Fruit fly (Drosophila melanogaster) whole organism, embryonic: ENCODE measurements around the gene CG3097.

Experiments used
- CG11398 ChIP-seq: fragments of 200-800 bp; sonication (Bioruptor generic); optimal IDR thresholded peaks from 2 replicates; lab custom pipeline; 2016; ENCODE audit warnings: missing biosample characterization, missing genetic modification characterization
- CG11456 ChIP-seq: fragments of 200-800 bp; sonication (Bioruptor generic); IDR thresholded peaks from 3 replicates; pipeline ENCODE4 v1.3.6; 2022; ENCODE audit warnings: missing biosample characterization, missing genetic modification characterization
- CG12104 ChIP-seq: fragments of 200-800 bp; sonication (Bioruptor generic); optimal IDR thresholded peaks from 3 replicates; lab custom pipeline; 2016; ENCODE audit warnings: missing biosample characterization, missing genetic modification characterization
- CG12236 ChIP-seq: fragments of 200-800 bp; sonication (Bioruptor generic); optimal IDR thresholded peaks from 2 replicates; lab custom pipeline; 2016; ENCODE audit warnings: missing biosample characterization, missing genetic modification characterization
- CG13624 ChIP-seq: fragments of 200-800 bp; sonication (Bioruptor generic); optimal IDR thresholded peaks from 2 replicates; lab custom pipeline; 2016; ENCODE audit warnings: missing biosample characterization, missing genetic modification characterization
- CG16813 ChIP-seq: fragments of 200-800 bp; sonication (Bioruptor generic); IDR thresholded peaks from 3 replicates; pipeline ENCODE4 v1.3.6; 2022; ENCODE audit warnings: missing biosample characterization, missing genetic modification characterization; ENCODE audit not compliant: partially characterized antibody
- CG17361 ChIP-seq: fragments of 200-800 bp; sonication (Bioruptor generic); IDR thresholded peaks from 3 replicates; pipeline ENCODE4 v1.3.6; 2022; ENCODE audit warnings: missing biosample characterization, missing genetic modification characterization
- CG1832 ChIP-seq: fragments of 200-800 bp; sonication (Bioruptor generic); optimal IDR thresholded peaks from 2 replicates; lab custom pipeline; 2017; ENCODE audit warnings: missing biosample characterization, mild to moderate bottlenecking, missing genetic modification characterization, inconsistent platforms
- CG18476 ChIP-seq: fragments of 200-800 bp; sonication (Bioruptor generic); optimal IDR thresholded peaks from 2 replicates; lab custom pipeline; 2016; ENCODE audit warnings: missing biosample characterization, mild to moderate bottlenecking, missing genetic modification characterization
- CG2678 ChIP-seq: fragments of 200-800 bp; sonication (Bioruptor generic); optimal IDR thresholded peaks from 3 replicates; lab custom pipeline; 2019; ENCODE audit warnings: missing biosample characterization, mild to moderate bottlenecking, missing genetic modification characterization, moderate library complexity
- CG2875 ChIP-seq: fragments of 200-800 bp; sonication (Bioruptor generic); optimal IDR thresholded peaks from 2 replicates; lab custom pipeline; 2017; ENCODE audit warnings: missing biosample characterization, mild to moderate bottlenecking, missing genetic modification characterization, missing genetic modification reagents
- CG31365 ChIP-seq: fragments of 200-800 bp; sonication (Bioruptor generic); optimal IDR thresholded peaks from 2 replicates; lab custom pipeline; 2018; ENCODE audit warnings: missing biosample characterization, mild to moderate bottlenecking, missing genetic modification characterization
- CG34224 ChIP-seq: fragments of 200-800 bp; sonication (Bioruptor generic); IDR thresholded peaks from 3 replicates; pipeline ENCODE4 v1.3.6; 2022; ENCODE audit warnings: missing biosample characterization, missing genetic modification characterization; ENCODE audit not compliant: partially characterized antibody
- CG3995 ChIP-seq: fragments of 200-800 bp; sonication (Bioruptor generic); optimal IDR thresholded peaks from 3 replicates; lab custom pipeline; 2016; ENCODE audit warnings: missing biosample characterization, missing genetic modification characterization
- CG4328 ChIP-seq: fragments of 200-800 bp; sonication (Bioruptor generic); optimal IDR thresholded peaks from 3 replicates; lab custom pipeline; 2017; ENCODE audit warnings: missing biosample characterization, missing genetic modification reagents, missing genetic modification characterization
- CG6683 ChIP-seq: fragments of 200-800 bp; sonication (Bioruptor generic); optimal IDR thresholded peaks from 2 replicates; lab custom pipeline; 2017; ENCODE audit warnings: missing biosample characterization, mild to moderate bottlenecking, missing genetic modification characterization, missing genetic modification reagents
- Dref ChIP-seq: fragments of 200-800 bp; sonication (Bioruptor generic); IDR thresholded peaks from 2 replicates; pipeline ENCODE4 v1.3.6; 2022; ENCODE audit warnings: missing biosample characterization, missing genetic modification characterization
- Fer3 ChIP-seq: fragments of 200-800 bp; sonication (Bioruptor generic); optimal IDR thresholded peaks from 2 replicates; lab custom pipeline; 2018; ENCODE audit warnings: missing biosample characterization, mild to moderate bottlenecking, missing genetic modification characterization, moderate library complexity
- HLH3B ChIP-seq: fragments of 200-800 bp; sonication (Bioruptor generic); IDR thresholded peaks from 2 replicates; pipeline ENCODE4 v1.3.6; 2022; ENCODE audit warnings: missing biosample characterization, missing genetic modification characterization
- Hmx ChIP-seq: fragments of 200-800 bp; sonication (Bioruptor generic); optimal IDR thresholded peaks from 2 replicates; lab custom pipeline; 2016; ENCODE audit warnings: missing biosample characterization, missing genetic modification characterization
- MBD-R2 ChIP-seq: fragments of 200-800 bp; sonication (Bioruptor generic); IDR thresholded peaks from 2 replicates; pipeline ENCODE4 v1.3.6; 2022; ENCODE audit warnings: missing biosample characterization, missing genetic modification characterization
- Mes4 ChIP-seq: fragments of 200-800 bp; sonication (Bioruptor generic); optimal IDR thresholded peaks from 2 replicates; lab custom pipeline; 2016; ENCODE audit warnings: missing biosample characterization, missing genetic modification characterization
- Myb ChIP-seq: fragments of 200-800 bp; sonication (Bioruptor generic); optimal IDR thresholded peaks from 2 replicates; lab custom pipeline; 2016; ENCODE audit warnings: missing biosample characterization, missing genetic modification characterization
- Neu2 ChIP-seq: fragments of 200-800 bp; sonication (Bioruptor generic); optimal IDR thresholded peaks from 3 replicates; lab custom pipeline; 2016; ENCODE audit warnings: missing biosample characterization, missing genetic modification characterization, borderline replicate concordance
- NfI ChIP-seq: fragments of 200-800 bp; sonication (Bioruptor generic); optimal IDR thresholded peaks from 3 replicates; lab custom pipeline; 2018; ENCODE audit warnings: missing biosample characterization, mild to moderate bottlenecking, missing genetic modification characterization, moderate library complexity
- Scr ChIP-seq: fragments of 200-800 bp; sonication (Bioruptor generic); IDR thresholded peaks from 2 replicates; pipeline ENCODE4 v1.3.6; 2022; ENCODE audit warnings: missing biosample characterization, missing genetic modification characterization; ENCODE audit not compliant: partially characterized antibody
- Taf1 ChIP-seq: fragments of 200-800 bp; sonication (Bioruptor generic); IDR thresholded peaks from 2 replicates; pipeline ENCODE4 v1.3.6; 2022; ENCODE audit warnings: missing biosample characterization, missing genetic modification characterization
- ac ChIP-seq: fragments of 200-800 bp; sonication (Bioruptor generic); optimal IDR thresholded peaks from 3 replicates; lab custom pipeline; 2017; ENCODE audit warnings: missing biosample characterization, mild to moderate bottlenecking, missing genetic modification characterization
- ara ChIP-seq: fragments of 200-800 bp; sonication (Bioruptor generic); IDR thresholded peaks from 2 replicates; pipeline ENCODE4 v1.3.6; 2022; ENCODE audit warnings: missing biosample characterization, missing genetic modification characterization
- ato ChIP-seq: fragments of 200-800 bp; sonication (Bioruptor generic); IDR thresholded peaks from 2 replicates; pipeline ENCODE4 v1.3.6; 2022; ENCODE audit warnings: missing biosample characterization, missing genetic modification characterization; ENCODE audit not compliant: partially characterized antibody
- bowl ChIP-seq: fragments of 200-800 bp; sonication (Bioruptor generic); IDR thresholded peaks from 2 replicates; pipeline ENCODE4 v1.3.6; 2022; ENCODE audit warnings: missing biosample characterization, missing genetic modification characterization
- dati ChIP-seq: fragments of 200-800 bp; sonication (Bioruptor generic); IDR thresholded peaks from 2 replicates; pipeline ENCODE4 v1.3.6; 2022; ENCODE audit warnings: missing biosample characterization, missing genetic modification characterization
- fd96Cb ChIP-seq: fragments of 200-800 bp; sonication (Bioruptor generic); optimal IDR thresholded peaks from 2 replicates; lab custom pipeline; 2018; ENCODE audit warnings: missing biosample characterization, mild to moderate bottlenecking, missing genetic modification characterization, moderate library complexity
- gfzf ChIP-seq: fragments of 200-800 bp; sonication (Bioruptor generic); optimal IDR thresholded peaks from 2 replicates; lab custom pipeline; 2016; ENCODE audit warnings: missing biosample characterization, mild to moderate bottlenecking, missing genetic modification characterization, moderate library complexity
- hbn ChIP-seq: fragments of 200-800 bp; sonication (Bioruptor generic); IDR thresholded peaks from 2 replicates; pipeline ENCODE4 v1.3.6; 2022; ENCODE audit warnings: missing biosample characterization, missing genetic modification characterization; ENCODE audit not compliant: partially characterized antibody
- mam ChIP-seq: fragments of 200-800 bp; sonication (Bioruptor generic); optimal IDR thresholded peaks from 3 replicates; lab custom pipeline; 2016; ENCODE audit warnings: missing biosample characterization, missing genetic modification characterization
- nom ChIP-seq: fragments of 200-800 bp; sonication (Bioruptor generic); optimal IDR thresholded peaks from 2 replicates; lab custom pipeline; 2017; ENCODE audit warnings: missing biosample characterization, missing genetic modification characterization, mild to moderate bottlenecking, moderate library complexity, missing genetic modification reagents
- p53 ChIP-seq: fragments of 200-800 bp; sonication (Bioruptor generic); optimal IDR thresholded peaks from 2 replicates; lab custom pipeline; 2016; ENCODE audit warnings: missing biosample characterization, missing genetic modification characterization
- pb ChIP-seq: fragments of 200-800 bp; sonication (Bioruptor generic); optimal IDR thresholded peaks from 3 replicates; lab custom pipeline; 2016; ENCODE audit warnings: missing biosample characterization, missing genetic modification characterization
- pum ChIP-seq: fragments of 200-800 bp; sonication (Bioruptor generic); optimal IDR thresholded peaks from 2 replicates; lab custom pipeline; 2016; ENCODE audit warnings: missing biosample characterization, missing genetic modification characterization
- ranshi ChIP-seq: fragments of 200-800 bp; sonication (Bioruptor generic); IDR thresholded peaks from 2 replicates; pipeline ENCODE4 v1.3.6; 2022; ENCODE audit warnings: missing biosample characterization, missing genetic modification characterization
- so ChIP-seq: fragments of 200-800 bp; sonication (Bioruptor generic); IDR thresholded peaks from 3 replicates; pipeline ENCODE4 v1.3.6; 2022; ENCODE audit warnings: missing biosample characterization, missing genetic modification characterization
- tio ChIP-seq: fragments of 200-800 bp; sonication (Bioruptor generic); optimal IDR thresholded peaks from 2 replicates; lab custom pipeline; 2017; ENCODE audit warnings: missing biosample characterization, missing genetic modification characterization, inconsistent platforms
- trem ChIP-seq: fragments of 200-800 bp; optimal IDR thresholded peaks from 3 replicates; lab custom pipeline; 2019; ENCODE audit warnings: missing biosample characterization, mild to moderate bottlenecking, missing genetic modification characterization, moderate library complexity
- tx ChIP-seq: fragments of 200-800 bp; sonication (Bioruptor generic); optimal IDR thresholded peaks from 2 replicates; lab custom pipeline; 2016; ENCODE audit warnings: missing biosample characterization, missing genetic modification characterization
- wek ChIP-seq: fragments of 200-800 bp; sonication (Bioruptor generic); optimal IDR thresholded peaks from 3 replicates; lab custom pipeline; 2018; ENCODE audit warnings: missing biosample characterization, mild to moderate bottlenecking, missing genetic modification characterization, moderate library complexity

Gene CG3097

dm6 chrX:5724151-5724699 lies 46.4 kb downstream of the CG3097 start (continued):
- no peak for TF ChIP-seq mam

dm6 chrX:5723577-5723976 lies 47.0 kb downstream of the CG3097 start:
- TF ChIP-seq fd96Cb (tag; lab: Kevin White, UChicago) (no peak), CG31365 (no peak), Myb (no peak), CG1832 (GFP tag; lab: Kevin White, UChicago) (no peak)

- no peak for TF ChIP-seq nom (GFP tag; lab: Kevin White, UChicago)
- peak; percentile 65 for TF ChIP-seq NfI (GFP tag; lab: Kevin White, UChicago)
- peak; percentile 26; the same call in 1 of the 2 replicates for TF ChIP-seq Dref (GFP tag; lab: Robert Waterston, UW)
- peak; percentile 79 for TF ChIP-seq CG11456 (GFP tag; lab: Robert Waterston, UW)
- TF ChIP-seq Hmx (GFP tag; lab: Kevin White, UChicago), result no peak
- peak; percentile 44 for TF ChIP-seq CG6683 (GFP tag; lab: Kevin White, UChicago)
- TF ChIP-seq CG17361, result 0 out of 3 replicates have a peak, but pooled peaks have one; percentile 22
- TF ChIP-seq gfzf, result no peak
- TF ChIP-seq p53 (GFP tag; lab: Kevin White, UChicago), result no peak
- TF ChIP-seq CG13624 (GFP tag; lab: Kevin White, UChicago), result no peak
- no peak for TF ChIP-seq pb (GFP tag; lab: Kevin White, UChicago)
- TF ChIP-seq CG2875 (GFP tag; lab: Kevin White, UChicago), result no peak
- TF ChIP-seq Neu2, result no peak
- peak; percentile 34; the same call in 1 of the 3 replicates for TF ChIP-seq so (GFP tag; lab: Robert Waterston, UW)
- no peak for TF ChIP-seq CG34224 (GFP tag; lab: Robert Waterston, UW)
- peak; percentile 23 for TF ChIP-seq CG12104 (GFP tag; lab: Kevin White, UChicago)
- TF ChIP-seq ranshi (GFP tag; lab: Robert Waterston, UW), result peak; percentile 71; the same call in 1 of the 2 replicates
- peak; percentile 82 for TF ChIP-seq Fer3
- TF ChIP-seq CG4328 (GFP tag; lab: Kevin White, UChicago), result peak; percentile 28
- TF ChIP-seq ara (GFP tag; lab: Robert Waterston, UW), result no peak
- TF ChIP-seq tx (GFP tag; lab: Kevin White, UChicago), result no peak
- no peak for TF ChIP-seq ato (GFP tag; lab: Robert Waterston, UW)
- TF ChIP-seq Scr (GFP tag; lab: Robert Waterston, UW), result no peak
- no peak for TF ChIP-seq CG16813 (GFP tag; lab: Robert Waterston, UW)
- peak; percentile 47; the same call in 1 of the 2 replicates for TF ChIP-seq MBD-R2 (GFP tag; lab: Robert Waterston, UW)
- TF ChIP-seq CG12236, result no peak
- TF ChIP-seq wek (GFP tag; lab: Kevin White, UChicago), result no peak
- TF ChIP-seq pum (GFP tag; lab: Kevin White, UChicago), result no peak
- peak; percentile 75 for TF ChIP-seq Taf1 (GFP tag; lab: Robert Waterston, UW)
- TF ChIP-seq tio (GFP tag; lab: Kevin White, UChicago), result peak; percentile 28
- TF ChIP-seq bowl (GFP tag; lab: Robert Waterston, UW), result peak; percentile 49; the same call in 1 of the 2 replicates
- TF ChIP-seq HLH3B (GFP tag; lab: Robert Waterston, UW), result peak; percentile 50; the same call in 1 of the 2 replicates
- TF ChIP-seq trem (tag; lab: Kevin White, UChicago), result no peak
- no peak for TF ChIP-seq Mes4
- TF ChIP-seq CG18476 (GFP tag; lab: Kevin White, UChicago), result no peak
- no peak for TF ChIP-seq CG3995 (GFP tag; lab: Kevin White, UChicago)
- TF ChIP-seq dati (GFP tag; lab: Robert Waterston, UW), result no peak
- TF ChIP-seq hbn (GFP tag; lab: Robert Waterston, UW), result no peak
- no peak for TF ChIP-seq CG11398 (GFP tag; lab: Kevin White, UChicago)
- no peak for TF ChIP-seq ac (GFP tag; lab: Kevin White, UChicago)
- TF ChIP-seq CG2678 (tag; lab: Kevin White, UChicago), result peak; percentile 85
Observed at dm6 chrX:5718476-5719012, 52.0 kb downstream of the CG3097 start.
